Worm (Caenorhabditis elegans): Measurements from ENCODE around the gene C05D12.1.

- TF ChIP-seq unc-39 (tag; optimal IDR thresholded peaks at IDR 0.05): no peak
- no peak for TF ChIP-seq ama-1 (optimal IDR thresholded peaks at IDR 0.05)
- no peak for TF ChIP-seq unc-62 (GFP tag; optimal IDR thresholded peaks at IDR 0.05)
- TF ChIP-seq zag-1 (tag; optimal IDR thresholded peaks at IDR 0.05): no peak
- TF ChIP-seq ceh-16 (tag; optimal IDR thresholded peaks at IDR 0.05): no peak
- no peak for TF ChIP-seq egl-27 (tag; optimal IDR thresholded peaks at IDR 0.05)
- no peak for TF ChIP-seq mdl-1 (tag; optimal IDR thresholded peaks at IDR 0.05)
- TF ChIP-seq lin-11 (tag; optimal IDR thresholded peaks at IDR 0.05): no peak
- no peak for TF ChIP-seq ztf-11 (tag; optimal IDR thresholded peaks at IDR 0.05)
- TF ChIP-seq nhr-129 (tag; optimal IDR thresholded peaks at IDR 0.05): no peak
- no peak for TF ChIP-seq unc-55 (GFP tag; optimal IDR thresholded peaks at IDR 0.05)
Observed at ce11 chrII:11398787-11399186, 16.8 kb downstream of the C05D12.1 start.

All from whole organism, L2 larva.